Fruit fly (Drosophila melanogaster) whole organism, prepupa: ENCODE measurements around the gene CG9682.

Experiments used
- Blimp-1 ChIP-seq: fragments of 200-800 bp; sonication (Bioruptor generic); optimal IDR thresholded peaks from 3 replicates; lab custom pipeline; 2017; ENCODE audit warnings: missing biosample characterization, missing genetic modification characterization, mild to moderate bottlenecking, moderate library complexity, missing genetic modification reagents
- CG10631 ChIP-seq: fragments of 200-800 bp; sonication (Bioruptor generic); optimal IDR thresholded peaks from 2 replicates; lab custom pipeline; 2016; ENCODE audit warnings: missing biosample characterization, missing genetic modification characterization
- CG10669 ChIP-seq: fragments of 200-800 bp; sonication (Bioruptor generic); optimal IDR thresholded peaks from 3 replicates; lab custom pipeline; 2018; ENCODE audit warnings: missing biosample characterization, mild to moderate bottlenecking, missing genetic modification characterization, moderate library complexity
- CG11294 ChIP-seq: fragments of 200-800 bp; sonication (Bioruptor generic); IDR thresholded peaks from 2 replicates; pipeline ENCODE4 v1.3.6; 2022; ENCODE audit warnings: missing biosample characterization, missing genetic modification characterization
- CG11762 ChIP-seq: fragments of 200-800 bp; sonication (Bioruptor generic); optimal IDR thresholded peaks from 3 replicates; lab custom pipeline; 2016; ENCODE audit warnings: missing biosample characterization, missing genetic modification characterization; ENCODE audit not compliant: insufficient read depth
- CG16779 ChIP-seq: fragments of 200-800 bp; sonication (Bioruptor generic); optimal IDR thresholded peaks from 3 replicates; lab custom pipeline; 2017; ENCODE audit warnings: missing biosample characterization, mild to moderate bottlenecking, missing genetic modification characterization
- CG31627 ChIP-seq: fragments of 200-800 bp; sonication (Bioruptor generic); optimal IDR thresholded peaks from 3 replicates; lab custom pipeline; 2016; ENCODE audit warnings: missing biosample characterization, missing genetic modification characterization
- CG32006 ChIP-seq: fragments of 200-800 bp; sonication (Bioruptor generic); optimal IDR thresholded peaks from 3 replicates; lab custom pipeline; 2017; ENCODE audit warnings: missing biosample characterization, mild to moderate bottlenecking, missing genetic modification characterization
- CG34406 ChIP-seq: fragments of 200-800 bp; sonication (Bioruptor generic); optimal IDR thresholded peaks from 3 replicates; lab custom pipeline; 2016; ENCODE audit warnings: missing biosample characterization, missing genetic modification characterization
- CG3919 ChIP-seq: fragments of 200-800 bp; sonication (Bioruptor generic); optimal IDR thresholded peaks from 3 replicates; lab custom pipeline; 2016; ENCODE audit warnings: missing biosample characterization, missing genetic modification characterization
- CG4318 ChIP-seq: fragments of 200-800 bp; sonication (Bioruptor generic); optimal IDR thresholded peaks from 3 replicates; lab custom pipeline; 2017; ENCODE audit warnings: missing biosample characterization, mild to moderate bottlenecking, missing genetic modification characterization
- CG6163 ChIP-seq: fragments of 200-800 bp; sonication (Bioruptor generic); IDR thresholded peaks from 3 replicates; pipeline ENCODE4 v1.3.6; 2022; ENCODE audit warnings: missing biosample characterization, missing genetic modification characterization
- CG6792 ChIP-seq: fragments of 200-800 bp; sonication (Bioruptor generic); optimal IDR thresholded peaks from 3 replicates; lab custom pipeline; 2016; ENCODE audit warnings: missing biosample characterization, missing genetic modification characterization
- CG6808 ChIP-seq: fragments of 200-800 bp; sonication (Bioruptor generic); optimal IDR thresholded peaks from 3 replicates; lab custom pipeline; 2017; ENCODE audit warnings: missing biosample characterization, missing genetic modification characterization, mild to moderate bottlenecking, moderate library complexity, missing genetic modification reagents
- CG6854 ChIP-seq: fragments of 200-800 bp; sonication (Bioruptor generic); optimal IDR thresholded peaks from 2 replicates; lab custom pipeline; 2017; ENCODE audit warnings: missing biosample characterization, mild to moderate bottlenecking, missing genetic modification characterization
- CG7368 ChIP-seq: fragments of 200-800 bp; sonication (Bioruptor generic); optimal IDR thresholded peaks from 3 replicates; lab custom pipeline; 2016; ENCODE audit warnings: missing biosample characterization, missing genetic modification characterization
- CG8632 ChIP-seq: fragments of 200-800 bp; sonication (Bioruptor generic); optimal IDR thresholded peaks from 3 replicates; lab custom pipeline; 2016; ENCODE audit warnings: missing biosample characterization, missing genetic modification characterization
- CG9139 ChIP-seq: fragments of 200-800 bp; sonication (Bioruptor generic); optimal IDR thresholded peaks from 3 replicates; lab custom pipeline; 2017; ENCODE audit warnings: missing biosample characterization, mild to moderate bottlenecking, missing genetic modification characterization
- Eip78C ChIP-seq: fragments of 200-800 bp; sonication (Bioruptor generic); peaks from one replicate; lab custom pipeline; 2016; ENCODE audit warnings: missing biosample characterization, missing genetic modification characterization
- Eip93F ChIP-seq: fragments of 200-800 bp; sonication (Bioruptor generic); optimal IDR thresholded peaks from 2 replicates; lab custom pipeline; 2016; ENCODE audit warnings: missing biosample characterization, mild to moderate bottlenecking, missing genetic modification characterization
- Ets21C ChIP-seq: fragments of 200-800 bp; sonication (Bioruptor generic); optimal IDR thresholded peaks from 3 replicates; lab custom pipeline; 2016; ENCODE audit warnings: missing biosample characterization, missing genetic modification characterization
- Ets96B ChIP-seq: fragments of 200-800 bp; optimal IDR thresholded peaks from 2 replicates; lab custom pipeline; 2019; ENCODE audit warnings: missing biosample characterization, mild to moderate bottlenecking, missing genetic modification characterization, moderate library complexity
- Gug ChIP-seq: fragments of 200-800 bp; sonication (Bioruptor generic); IDR thresholded peaks from 2 replicates; pipeline ENCODE4 v1.3.6; 2022; ENCODE audit warnings: missing biosample characterization, missing genetic modification characterization
- Hr39 ChIP-seq: fragments of 200-800 bp; sonication (Bioruptor generic); optimal IDR thresholded peaks from 2 replicates; lab custom pipeline; 2016; ENCODE audit warnings: missing biosample characterization, missing genetic modification characterization
- Lpt ChIP-seq: fragments of 200-800 bp; sonication (Bioruptor generic); optimal IDR thresholded peaks from 3 replicates; lab custom pipeline; 2016; ENCODE audit warnings: missing biosample characterization, missing genetic modification characterization
- OdsH ChIP-seq: fragments of 200-800 bp; sonication (Bioruptor generic); optimal IDR thresholded peaks from 3 replicates; lab custom pipeline; 2016; ENCODE audit warnings: missing biosample characterization, missing genetic modification characterization
- Smox ChIP-seq: fragments of 200-800 bp; sonication (Bioruptor generic); optimal IDR thresholded peaks from 3 replicates; lab custom pipeline; 2016; ENCODE audit warnings: missing biosample characterization, missing genetic modification characterization
- Sox102F ChIP-seq: fragments of 200-800 bp; sonication (Bioruptor generic); optimal IDR thresholded peaks from 2 replicates; lab custom pipeline; 2016; ENCODE audit warnings: missing biosample characterization, mild to moderate bottlenecking, missing genetic modification characterization
- Sox14 ChIP-seq: fragments of 200-800 bp; sonication (Bioruptor generic); optimal IDR thresholded peaks from 3 replicates; lab custom pipeline; 2016; ENCODE audit warnings: missing biosample characterization, missing genetic modification characterization
- Sox15 ChIP-seq: fragments of 200-800 bp; sonication (Bioruptor generic); optimal IDR thresholded peaks from 3 replicates; lab custom pipeline; 2016; ENCODE audit warnings: missing biosample characterization, missing genetic modification characterization
- acj6 ChIP-seq: fragments of 200-800 bp; sonication (Bioruptor generic); optimal IDR thresholded peaks from 3 replicates; lab custom pipeline; 2016; ENCODE audit warnings: missing biosample characterization, missing genetic modification characterization
- cyc ChIP-seq: fragments of 200-800 bp; sonication (Bioruptor generic); optimal IDR thresholded peaks from 3 replicates; lab custom pipeline; 2016; ENCODE audit warnings: missing biosample characterization, missing genetic modification characterization
- dac ChIP-seq: fragments of 200-800 bp; sonication (Bioruptor generic); optimal IDR thresholded peaks from 2 replicates; lab custom pipeline; 2017; ENCODE audit warnings: missing biosample characterization, mild to moderate bottlenecking, missing genetic modification characterization
- dsx ChIP-seq: fragments of 200-800 bp; optimal IDR thresholded peaks from 3 replicates; lab custom pipeline; 2019; ENCODE audit warnings: missing biosample characterization, mild to moderate bottlenecking, missing genetic modification characterization, moderate library complexity; ENCODE audit not compliant: poor library complexity, severe bottlenecking
- eg ChIP-seq: fragments of 200-800 bp; sonication (Bioruptor generic); IDR thresholded peaks from 3 replicates; pipeline ENCODE4 v1.3.6; 2022; ENCODE audit warnings: missing biosample characterization, missing genetic modification characterization
- esn ChIP-seq: fragments of 200-800 bp; sonication (Bioruptor generic); optimal IDR thresholded peaks from 2 replicates; lab custom pipeline; 2016; ENCODE audit warnings: missing biosample characterization, mild to moderate bottlenecking, missing genetic modification characterization, moderate library complexity
- fd59A ChIP-seq: fragments of 200-800 bp; sonication (Bioruptor generic); optimal IDR thresholded peaks from 2 replicates; lab custom pipeline; 2017; ENCODE audit warnings: missing biosample characterization, mild to moderate bottlenecking, missing genetic modification characterization, missing genetic modification reagents
- fd85E ChIP-seq: fragments of 200-800 bp; sonication (Bioruptor generic); optimal IDR thresholded peaks from 3 replicates; lab custom pipeline; 2016; ENCODE audit warnings: missing biosample characterization, missing genetic modification characterization
- fkh ChIP-seq: fragments of 200-800 bp; sonication (Bioruptor generic); optimal IDR thresholded peaks from 3 replicates; lab custom pipeline; 2017; ENCODE audit warnings: missing biosample characterization, mild to moderate bottlenecking, missing genetic modification characterization, moderate library complexity
- lz ChIP-seq: fragments of 200-800 bp; sonication (Bioruptor generic); optimal IDR thresholded peaks from 3 replicates; lab custom pipeline; 2016; ENCODE audit warnings: missing biosample characterization, missing genetic modification characterization
- net ChIP-seq: fragments of 200-800 bp; sonication (Bioruptor generic); optimal IDR thresholded peaks from 3 replicates; lab custom pipeline; 2016; ENCODE audit warnings: missing biosample characterization, missing genetic modification characterization
- pdm3 ChIP-seq: fragments of 200-800 bp; sonication (Bioruptor generic); optimal IDR thresholded peaks from 3 replicates; lab custom pipeline; 2016; ENCODE audit warnings: missing biosample characterization, missing genetic modification characterization
- salr ChIP-seq, 2 experiments: fragments of 200-800 bp; sonication (Bioruptor generic); optimal IDR thresholded peaks; 3 replicates each; lab custom pipeline; 2016 to 2018; ENCODE audit warnings: missing biosample characterization in 2 of 2, missing genetic modification characterization in 2 of 2, mild to moderate bottlenecking in 1 of 2
- spab ChIP-seq: fragments of 200-800 bp; sonication (Bioruptor generic); optimal IDR thresholded peaks from 2 replicates; lab custom pipeline; 2017; ENCODE audit warnings: missing biosample characterization, mild to moderate bottlenecking, missing genetic modification characterization, missing genetic modification reagents
- ss ChIP-seq, 2 experiments: fragments of 200-800 bp; sonication (Bioruptor generic); optimal IDR thresholded peaks; 2 replicates in 1 of 2; 3 replicates in 1 of 2; lab custom pipeline; 2017 to 2018; ENCODE audit warnings: mild to moderate bottlenecking in 2 of 2, missing biosample characterization in 2 of 2, missing genetic modification characterization in 2 of 2, moderate library complexity in 1 of 2
- svp ChIP-seq: fragments of 200-800 bp; sonication (Bioruptor generic); peaks from one replicate; lab custom pipeline; 2016; ENCODE audit warnings: missing biosample characterization, missing genetic modification characterization
- topi ChIP-seq: fragments of 200-800 bp; sonication (Bioruptor generic); optimal IDR thresholded peaks from 3 replicates; lab custom pipeline; 2016; ENCODE audit warnings: missing biosample characterization, missing genetic modification characterization

CG9682 gene

dm6 chr3R:30283940-30284339 is 33.2 kb downstream of the CG9682 start (continued):
- TF ChIP-seq dac = peak; percentile 64
- no peak for TF ChIP-seq Lpt
- TF ChIP-seq Smox (GFP tag; lab: Kevin White, UChicago) = peak; percentile 62
- peak; percentile 68 for TF ChIP-seq CG8632 (GFP tag; lab: Kevin White, UChicago)
- TF ChIP-seq net (GFP tag; lab: Kevin White, UChicago) = peak; percentile 75
- peak; percentile 60 for TF ChIP-seq Sox102F (GFP tag; lab: Kevin White, UChicago)
- peak; percentile 84 for TF ChIP-seq Eip78C (GFP tag; lab: Kevin White, UChicago)
- peak; percentile 81 for TF ChIP-seq OdsH (GFP tag; lab: Kevin White, UChicago)
- no peak for TF ChIP-seq CG6854 (GFP tag; lab: Kevin White, UChicago)
- no peak for TF ChIP-seq CG7368 (GFP tag; lab: Kevin White, UChicago)
- peak; percentile 69 for TF ChIP-seq CG10631 (GFP tag; lab: Kevin White, UChicago)
- TF ChIP-seq Blimp-1 = no peak
- peak; percentile 76 for TF ChIP-seq acj6
- peak in 1 of 2 experiments; percentile 37 for TF ChIP-seq ss (GFP tag; optimal IDR thresholded peaks at IDR 0.05; lab: Kevin White, UChicago)
- peak; percentile 33 for TF ChIP-seq esn
- TF ChIP-seq CG16779 (tag; lab: Kevin White, UChicago) = peak; percentile 52
- TF ChIP-seq CG4318 (GFP tag; lab: Kevin White, UChicago) = peak; percentile 72
- peak; percentile 79 for TF ChIP-seq CG32006
- peak; percentile 86 for TF ChIP-seq eg
- TF ChIP-seq CG31627 (GFP tag; lab: Kevin White, UChicago) = peak; percentile 27
- TF ChIP-seq Ets96B (tag; lab: Kevin White, UChicago) = peak; percentile 79
- TF ChIP-seq Eip93F = no peak
- TF ChIP-seq Gug (GFP tag; lab: Robert Waterston, UW) = peak; percentile 85
- TF ChIP-seq CG6808 = peak; percentile 5
- TF ChIP-seq lz = peak; percentile 42
- TF ChIP-seq svp (GFP tag; lab: Kevin White, UChicago) = peak; percentile 52
- no peak for TF ChIP-seq fkh (GFP tag; lab: Kevin White, UChicago)
- TF ChIP-seq topi (GFP tag; lab: Kevin White, UChicago) = no peak
- TF ChIP-seq spab (GFP tag; lab: Kevin White, UChicago) = no peak
- peak; percentile 47; the same call in 1 of the 2 replicates for TF ChIP-seq CG11294 (GFP tag; lab: Robert Waterston, UW)
- TF ChIP-seq dsx (GFP tag; lab: Kevin White, UChicago) = peak; percentile 32

DNA sequence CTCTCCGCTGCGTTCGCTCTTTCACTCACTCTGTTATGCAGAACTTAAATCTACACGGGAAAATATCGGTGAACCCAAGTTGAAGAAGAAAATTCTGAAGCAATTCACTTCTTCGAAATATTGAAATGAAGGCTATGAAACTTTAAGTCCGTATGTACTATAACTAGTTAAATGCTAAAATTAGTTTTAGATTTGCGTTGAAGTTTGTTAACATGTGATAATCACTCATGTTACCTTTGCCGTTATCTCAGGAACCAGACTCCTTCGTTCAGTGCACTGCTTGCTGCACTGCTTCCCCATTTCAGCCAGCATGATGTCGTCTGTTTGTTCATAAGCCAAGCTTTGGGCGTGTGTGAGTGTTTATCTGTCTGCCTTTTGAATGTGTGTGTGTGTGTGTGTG is 33.8 kb downstream of the CG9682 start:
- TF ChIP-seq CG9139 (GFP tag; lab: Kevin White, UChicago) (no peak), CG10669 (GFP tag; lab: Kevin White, UChicago) (peak; percentile 56), fd85E (GFP tag; lab: Kevin White, UChicago) (no peak), Sox102F (GFP tag; lab: Kevin White, UChicago) (peak; percentile 67), ss (GFP tag; optimal IDR thresholded peaks at IDR 0.05; lab: Kevin White, UChicago) (no peak), svp (GFP tag; lab: Kevin White, UChicago) (peak; percentile 91), CG32006 (peak; percentile 81), Sox14 (peak; percentile 89), dac (peak; percentile 40), Hr39 (GFP tag; lab: Kevin White, UChicago) (peak; percentile 88), dsx (GFP tag; lab: Kevin White, UChicago) (peak; percentile 72), Eip78C (GFP tag; lab: Kevin White, UChicago) (peak; percentile 95), CG34406 (GFP tag; lab: Kevin White, UChicago) (peak; percentile 55), CG6808 (no peak), Eip93F (no peak), spab (GFP tag; lab: Kevin White, UChicago) (peak; percentile 27), Sox15 (GFP tag; lab: Kevin White, UChicago) (peak; percentile 72), Lpt (peak; percentile 10), CG11762 (GFP tag; lab: Kevin White, UChicago) (peak; percentile 65), cyc (GFP tag; lab: Kevin White, UChicago) (peak; percentile 75), fd59A (GFP tag; lab: Kevin White, UChicago) (peak; percentile 71), CG6163 (GFP tag; lab: Robert Waterston, UW) (peak; percentile 25), CG8632 (GFP tag; lab: Kevin White, UChicago) (peak; percentile 69), CG16779 (tag; lab: Kevin White, UChicago) (no peak), salr (GFP tag; optimal IDR thresholded peaks at IDR 0.05; lab: Kevin White, UChicago) (peak; percentile 66 to 71), CG4318 (GFP tag; lab: Kevin White, UChicago) (peak; percentile 68), pdm3 (peak; percentile 77), Blimp-1 (no peak), CG7368 (GFP tag; lab: Kevin White, UChicago) (peak; percentile 40), Ets21C (GFP tag; lab: Kevin White, UChicago) (peak; percentile 75), CG6854 (GFP tag; lab: Kevin White, UChicago) (no peak), CG3919 (GFP tag; lab: Kevin White, UChicago) (peak; percentile 75), Gug (GFP tag; lab: Robert Waterston, UW) (peak; percentile 47; the same call in 1 of the 2 replicates), lz (peak; percentile 87), CG10631 (GFP tag; lab: Kevin White, UChicago) (peak; percentile 85), CG6792 (GFP tag; lab: Kevin White, UChicago) (peak; percentile 76)
